Fruit fly (Drosophila melanogaster) whole organism, embryonic: Measurements from ENCODE around the gene CG34461.

Experiments
- Asciz ChIP-seq: fragments of 200-800 bp; sonication (Bioruptor generic); optimal IDR thresholded peaks from 2 replicates; lab custom pipeline; 2017; ENCODE audit warnings: missing biosample characterization, mild to moderate bottlenecking, missing genetic modification characterization, missing genetic modification reagents
- Awh ChIP-seq: fragments of 200-800 bp; sonication (Bioruptor generic); IDR thresholded peaks from 2 replicates; pipeline ENCODE4, ENCODE4 v1.3.6; 2022; ENCODE audit warnings: missing biosample characterization, missing genetic modification characterization
- CG11093 ChIP-seq: fragments of 200-800 bp; sonication (Bioruptor generic); IDR thresholded peaks from 3 replicates; pipeline ENCODE4 v1.3.6; 2022; ENCODE audit warnings: missing biosample characterization, missing genetic modification characterization
- CG12391 ChIP-seq: fragments of 200-800 bp; sonication (Bioruptor generic); optimal IDR thresholded peaks from 3 replicates; lab custom pipeline; 2018; ENCODE audit warnings: missing biosample characterization, mild to moderate bottlenecking, missing genetic modification characterization, moderate library complexity
- CG13123 ChIP-seq: fragments of 200-800 bp; sonication (Bioruptor generic); optimal IDR thresholded peaks from 2 replicates; lab custom pipeline; 2016; ENCODE audit warnings: missing biosample characterization, missing genetic modification characterization
- CG13296 ChIP-seq: fragments of 200-800 bp; sonication (Bioruptor generic); optimal IDR thresholded peaks from 3 replicates; lab custom pipeline; 2018; ENCODE audit warnings: missing biosample characterization, mild to moderate bottlenecking, missing genetic modification characterization
- CG14860 ChIP-seq: fragments of 200-800 bp; sonication (Bioruptor generic); IDR thresholded peaks from 3 replicates; pipeline ENCODE4 v1.3.6; 2022; ENCODE audit warnings: missing biosample characterization, missing genetic modification characterization; ENCODE audit not compliant: partially characterized antibody
- CG15073 ChIP-seq: fragments of 200-800 bp; sonication (Bioruptor generic); optimal IDR thresholded peaks from 2 replicates; lab custom pipeline; 2016; ENCODE audit warnings: missing biosample characterization, missing genetic modification characterization
- CG1647 ChIP-seq: fragments of 200-800 bp; sonication (Bioruptor generic); optimal IDR thresholded peaks from 3 replicates; lab custom pipeline; 2016; ENCODE audit warnings: missing biosample characterization, missing genetic modification characterization
- CG16813 ChIP-seq: fragments of 200-800 bp; sonication (Bioruptor generic); IDR thresholded peaks from 3 replicates; pipeline ENCODE4 v1.3.6; 2022; ENCODE audit warnings: missing biosample characterization, missing genetic modification characterization; ENCODE audit not compliant: partially characterized antibody
- CG16815 ChIP-seq: fragments of 200-800 bp; sonication (Bioruptor generic); optimal IDR thresholded peaks from 3 replicates; lab custom pipeline; 2017; ENCODE audit warnings: missing biosample characterization, mild to moderate bottlenecking, missing genetic modification characterization
- CG2875 ChIP-seq: fragments of 200-800 bp; sonication (Bioruptor generic); optimal IDR thresholded peaks from 2 replicates; lab custom pipeline; 2017; ENCODE audit warnings: missing biosample characterization, mild to moderate bottlenecking, missing genetic modification characterization, missing genetic modification reagents
- CG31441 ChIP-seq: fragments of 200-800 bp; sonication (Bioruptor generic); IDR thresholded peaks from 2 replicates; pipeline ENCODE4 v1.3.6; 2022; ENCODE audit warnings: missing biosample characterization, missing genetic modification characterization
- CG32767 ChIP-seq: fragments of 200-800 bp; sonication (Bioruptor generic); IDR thresholded peaks from 2 replicates; pipeline ENCODE4 v1.3.6; 2022; ENCODE audit warnings: missing biosample characterization, missing genetic modification characterization
- CG42726 ChIP-seq: fragments of 200-800 bp; sonication (Bioruptor generic); IDR thresholded peaks from 2 replicates; pipeline ENCODE4 v1.3.6; 2022; ENCODE audit warnings: missing biosample characterization, missing genetic modification characterization; ENCODE audit not compliant: partially characterized antibody
- CG4617 ChIP-seq: fragments of 200-800 bp; sonication (Bioruptor generic); optimal IDR thresholded peaks from 3 replicates; lab custom pipeline; 2016; ENCODE audit warnings: missing biosample characterization, missing genetic modification characterization, borderline replicate concordance
- CG4707 ChIP-seq: fragments of 200-800 bp; sonication (Bioruptor generic); optimal IDR thresholded peaks from 2 replicates; lab custom pipeline; 2018; ENCODE audit warnings: missing biosample characterization, mild to moderate bottlenecking, missing genetic modification characterization, moderate library complexity
- CG6683 ChIP-seq: fragments of 200-800 bp; sonication (Bioruptor generic); optimal IDR thresholded peaks from 2 replicates; lab custom pipeline; 2017; ENCODE audit warnings: missing biosample characterization, mild to moderate bottlenecking, missing genetic modification characterization, missing genetic modification reagents
- CG8924 ChIP-seq: fragments of 200-800 bp; optimal IDR thresholded peaks from 3 replicates; lab custom pipeline; 2019; ENCODE audit warnings: missing biosample characterization, mild to moderate bottlenecking, missing genetic modification characterization, moderate library complexity
- CoRest ChIP-seq: fragments of 200-800 bp; sonication (Bioruptor generic); optimal IDR thresholded peaks from 3 replicates; lab custom pipeline; 2018; ENCODE audit warnings: missing biosample characterization, mild to moderate bottlenecking, missing genetic modification characterization, moderate library complexity
- Eip74EF ChIP-seq, 2 experiments: fragments of 200-800 bp in 1 of 2; fragments of >200 bp in 1 of 2; sonication (Bioruptor generic) in 1 of 2; optimal IDR thresholded peaks; 2 replicates each; lab custom pipeline; 2017 to 2019; ENCODE audit warnings: missing biosample characterization in 2 of 2, missing genetic modification characterization in 2 of 2, mild to moderate bottlenecking in 1 of 2, moderate library complexity in 1 of 2
- Ets65A ChIP-seq: fragments of 200-800 bp; sonication (Bioruptor generic); peaks from one replicate; lab custom pipeline; 2016; ENCODE audit warnings: missing biosample characterization, missing genetic modification characterization
- Fer3 ChIP-seq: fragments of 200-800 bp; sonication (Bioruptor generic); optimal IDR thresholded peaks from 2 replicates; lab custom pipeline; 2018; ENCODE audit warnings: missing biosample characterization, mild to moderate bottlenecking, missing genetic modification characterization, moderate library complexity
- H2.0 ChIP-seq: fragments of 200-800 bp; sonication (Bioruptor generic); IDR thresholded peaks from 2 replicates; pipeline ENCODE4 v1.3.6; 2022; ENCODE audit warnings: missing biosample characterization, missing genetic modification characterization
- Hand ChIP-seq: fragments of 200-800 bp; sonication (Bioruptor generic); optimal IDR thresholded peaks from 2 replicates; lab custom pipeline; 2017; ENCODE audit warnings: mild to moderate bottlenecking, missing biosample characterization, missing genetic modification reagents, missing genetic modification characterization
- Mad ChIP-seq: fragments of 200-800 bp; sonication (Bioruptor generic); optimal IDR thresholded peaks from 2 replicates; lab custom pipeline; 2016; ENCODE audit warnings: missing biosample characterization, missing genetic modification characterization
- Neu2 ChIP-seq: fragments of 200-800 bp; sonication (Bioruptor generic); optimal IDR thresholded peaks from 3 replicates; lab custom pipeline; 2016; ENCODE audit warnings: missing biosample characterization, missing genetic modification characterization, borderline replicate concordance
- Ptx1 ChIP-seq: fragments of 200-800 bp; sonication (Bioruptor generic); IDR thresholded peaks from 2 replicates; pipeline ENCODE4 v1.3.6; 2022; ENCODE audit warnings: missing biosample characterization, missing genetic modification characterization
- Side ChIP-seq: fragments of 200-800 bp; sonication (Bioruptor generic); optimal IDR thresholded peaks from 2 replicates; lab custom pipeline; 2016; ENCODE audit warnings: missing biosample characterization, missing genetic modification characterization
- Sox102F ChIP-seq: fragments of 200-800 bp; sonication (Bioruptor generic); optimal IDR thresholded peaks from 2 replicates; lab custom pipeline; 2018; ENCODE audit warnings: missing biosample characterization, mild to moderate bottlenecking, missing genetic modification characterization, moderate library complexity
- az2 ChIP-seq: fragments of 200-800 bp; sonication (Bioruptor generic); optimal IDR thresholded peaks from 3 replicates; lab custom pipeline; 2016; ENCODE audit warnings: missing biosample characterization, missing genetic modification characterization
- btn ChIP-seq: fragments of 200-800 bp; sonication (Bioruptor generic); optimal IDR thresholded peaks from 2 replicates; lab custom pipeline; 2016; ENCODE audit warnings: missing biosample characterization, missing genetic modification characterization
- dan ChIP-seq: fragments of 200-800 bp; sonication (Bioruptor generic); IDR thresholded peaks from 2 replicates; pipeline ENCODE4 v1.3.6; 2022; ENCODE audit warnings: missing biosample characterization, missing genetic modification characterization
- disco-r ChIP-seq: fragments of 200-800 bp; sonication (Bioruptor generic); optimal IDR thresholded peaks from 2 replicates; lab custom pipeline; 2016; ENCODE audit warnings: missing biosample characterization, missing genetic modification characterization
- dm ChIP-seq: fragments of 200-800 bp; sonication (Bioruptor generic); optimal IDR thresholded peaks from 3 replicates; lab custom pipeline; 2016; ENCODE audit warnings: missing biosample characterization, missing genetic modification characterization
- ftz-f1 ChIP-seq: fragments of 200-800 bp; sonication (Bioruptor generic); optimal IDR thresholded peaks from 2 replicates; lab custom pipeline; 2016; ENCODE audit warnings: missing biosample characterization, missing genetic modification characterization
- gcm ChIP-seq: fragments of 200-800 bp; sonication (Bioruptor generic); optimal IDR thresholded peaks from 2 replicates; lab custom pipeline; 2019; ENCODE audit warnings: missing biosample characterization, mild to moderate bottlenecking, missing genetic modification characterization, moderate library complexity
- ham ChIP-seq: fragments of 200-800 bp; sonication (Bioruptor generic); IDR thresholded peaks from 2 replicates; pipeline ENCODE4 v1.3.6; 2022; ENCODE audit warnings: missing biosample characterization, missing genetic modification characterization
- knrl ChIP-seq: fragments of 200-800 bp; sonication (Bioruptor generic); IDR thresholded peaks from 3 replicates; pipeline ENCODE4 v1.3.6; 2022; ENCODE audit warnings: missing biosample characterization, missing genetic modification characterization; ENCODE audit not compliant: partially characterized antibody
- ro ChIP-seq: fragments of 200-800 bp; sonication (Bioruptor generic); IDR thresholded peaks from 2 replicates; pipeline ENCODE4 v1.3.6; 2022; ENCODE audit warnings: missing biosample characterization, missing genetic modification characterization
- sens-2 ChIP-seq: fragments of 200-800 bp; sonication (Bioruptor generic); IDR thresholded peaks from 2 replicates; pipeline ENCODE4 v1.3.6; 2022; ENCODE audit warnings: missing biosample characterization, missing genetic modification characterization
- shn ChIP-seq: fragments of 200-800 bp; sonication (Bioruptor generic); optimal IDR thresholded peaks from 3 replicates; lab custom pipeline; 2016; ENCODE audit warnings: missing biosample characterization, missing genetic modification characterization
- sisA ChIP-seq: fragments of 200-800 bp; sonication (Bioruptor generic); IDR thresholded peaks from 2 replicates; pipeline ENCODE4 v1.3.6; 2022; ENCODE audit warnings: missing biosample characterization, missing genetic modification characterization
- slbo ChIP-seq: fragments of 200-800 bp; sonication (Bioruptor generic); IDR thresholded peaks from 2 replicates; pipeline ENCODE4 v1.3.6; 2022; ENCODE audit warnings: missing biosample characterization, missing genetic modification characterization
- tin ChIP-seq: fragments of 200-800 bp; sonication (Bioruptor generic); optimal IDR thresholded peaks from 3 replicates; lab custom pipeline; 2016; ENCODE audit warnings: missing biosample characterization, missing genetic modification characterization
- tup ChIP-seq: fragments of 200-800 bp; sonication (Bioruptor generic); optimal IDR thresholded peaks from 2 replicates; lab custom pipeline; 2016; ENCODE audit warnings: missing biosample characterization, mild to moderate bottlenecking, missing genetic modification characterization, moderate library complexity
- wek ChIP-seq: fragments of 200-800 bp; sonication (Bioruptor generic); optimal IDR thresholded peaks from 3 replicates; lab custom pipeline; 2018; ENCODE audit warnings: missing biosample characterization, mild to moderate bottlenecking, missing genetic modification characterization, moderate library complexity

Gene CG34461

DNA sequence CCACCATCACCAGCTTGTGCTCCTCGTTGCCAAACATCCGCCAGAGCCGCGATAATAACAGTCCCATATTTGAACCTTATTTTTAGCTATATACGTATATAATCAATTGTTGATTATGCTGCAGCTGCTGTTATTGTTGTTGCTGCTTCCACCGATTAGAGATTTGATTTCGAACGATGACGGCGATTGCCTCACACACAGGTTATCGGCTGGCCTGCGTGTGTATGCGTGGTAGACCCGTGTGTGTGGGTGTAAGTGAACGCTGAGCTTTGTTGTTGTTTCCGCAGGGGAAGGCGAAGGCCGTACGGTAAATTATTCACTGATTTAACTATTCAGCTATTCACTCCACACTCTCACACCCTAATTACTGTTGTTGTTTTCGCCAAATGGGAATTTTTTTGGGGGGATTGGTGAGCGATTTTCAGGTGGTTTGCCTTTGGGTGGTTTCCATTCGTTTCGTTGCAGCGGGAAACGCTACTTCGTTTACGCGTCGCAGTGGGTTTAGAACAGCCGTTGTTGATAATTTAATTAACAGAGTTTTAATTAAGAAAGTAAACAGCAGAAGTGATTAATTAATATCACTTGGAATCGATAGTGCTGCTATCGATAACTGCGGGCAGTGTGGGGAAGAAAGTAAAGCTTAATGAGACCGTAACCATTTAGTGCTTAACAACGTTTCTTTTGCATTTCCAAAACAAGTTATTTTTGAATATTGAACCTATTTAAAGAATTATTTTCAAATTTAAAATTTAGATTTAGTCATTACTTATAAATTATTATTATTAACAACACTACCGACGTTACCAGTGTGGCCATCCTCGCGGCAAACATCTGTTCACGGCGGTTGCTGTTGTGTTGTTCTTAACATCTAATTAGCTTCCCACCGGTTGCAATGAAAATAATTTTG lies 26.2 kb upstream of the CG34461 start, which contains the start of the genes Arl5 and CG13671 (continued):
- peak; percentile 82 for TF ChIP-seq az2
- peak; percentile 74 for TF ChIP-seq ftz-f1 (GFP tag; lab: Kevin White, UChicago)
- no peak for TF ChIP-seq ham (GFP tag; lab: Robert Waterston, UW)
- TF ChIP-seq Awh (GFP tag; lab: Robert Waterston, UW) = peak; percentile 27; the same call in 1 of the 2 replicates
- TF ChIP-seq CG12391 = peak; percentile 91
- peak; percentile 66 for TF ChIP-seq CG13296
- peak; percentile 66 for TF ChIP-seq CG8924 (tag; lab: Kevin White, UChicago)
- no peak; the same call in 1 of the 2 replicates for TF ChIP-seq CG42726 (GFP tag; lab: Robert Waterston, UW)
- peak; percentile 20; the same call in 1 of the 2 replicates for TF ChIP-seq ro (GFP tag; lab: Robert Waterston, UW)
- no peak for TF ChIP-seq CG4707 (GFP tag; lab: Kevin White, UChicago)
- peak; percentile 70 for TF ChIP-seq CG1647
- peak; percentile 85 for TF ChIP-seq tin
- TF ChIP-seq Fer3 (tag; lab: Kevin White, UChicago) = peak; percentile 73
- TF ChIP-seq sisA (GFP tag; lab: Robert Waterston, UW) = peak; percentile 85
- TF ChIP-seq slbo (GFP tag; lab: Robert Waterston, UW) = peak; percentile 92
- peak; percentile 50 for TF ChIP-seq shn (GFP tag; lab: Kevin White, UChicago)
- TF ChIP-seq CoRest (tag; lab: Kevin White, UChicago) = peak; percentile 64
- peak; percentile 83 for TF ChIP-seq CG13123
- TF ChIP-seq Hand = no peak
- TF ChIP-seq CG11093 (GFP tag; lab: Robert Waterston, UW) = peak; percentile 63
- peak; percentile 62; the same call in 2 of the 3 replicates for TF ChIP-seq CG14860 (GFP tag; lab: Robert Waterston, UW)
- peak; percentile 89 for TF ChIP-seq Ets65A (GFP tag; lab: Kevin White, UChicago)
- peak; percentile 78 for TF ChIP-seq CG31441
- no peak for TF ChIP-seq Sox102F (GFP tag; lab: Kevin White, UChicago)
- TF ChIP-seq Side = peak; percentile 30
- TF ChIP-seq CG32767 (GFP tag; lab: Robert Waterston, UW) = peak; percentile 40; the same call in 1 of the 2 replicates
- TF ChIP-seq CG4617 (GFP tag; lab: Kevin White, UChicago) = peak; percentile 87
- 0 out of 2 replicates have a peak, but pooled peaks have one; percentile 17 for TF ChIP-seq sens-2 (GFP tag; lab: Robert Waterston, UW)
- peak; percentile 56 for TF ChIP-seq CG16815
- TF ChIP-seq CG16813 (GFP tag; lab: Robert Waterston, UW) = peak; percentile 77
- TF ChIP-seq knrl (GFP tag; lab: Robert Waterston, UW) = peak; percentile 80
- TF ChIP-seq Mad = peak; percentile 77
- TF ChIP-seq gcm (GFP tag; lab: Kevin White, UChicago) = peak; percentile 51
- no peak for TF ChIP-seq Neu2 (GFP tag; lab: Kevin White, UChicago)
- peak; percentile 23 for TF ChIP-seq CG15073 (GFP tag; lab: Kevin White, UChicago)
- TF ChIP-seq wek (GFP tag; lab: Kevin White, UChicago) = no peak
- peak; percentile 61 for TF ChIP-seq Asciz
- TF ChIP-seq disco-r (GFP tag; lab: Kevin White, UChicago) = no peak
- TF ChIP-seq Ptx1 (GFP tag; lab: Robert Waterston, UW) = peak; percentile 91
- no peak for TF ChIP-seq dm (GFP tag; lab: Kevin White, UChicago)
- TF ChIP-seq tup (GFP tag; lab: Kevin White, UChicago) = peak; percentile 68
- TF ChIP-seq H2.0 (GFP tag; lab: Robert Waterston, UW) = peak; percentile 76
- peak; percentile 28 for TF ChIP-seq btn
- TF ChIP-seq CG6683 (GFP tag; lab: Kevin White, UChicago) = peak; percentile 43
- peak; percentile 50 for TF ChIP-seq CG2875 (GFP tag; lab: Kevin White, UChicago)
- peak; percentile 12; the same call in 1 of the 2 replicates for TF ChIP-seq dan (GFP tag; lab: Robert Waterston, UW)
- peak in 1 of 2 experiments; percentile 0 for TF ChIP-seq Eip74EF (GFP tag; optimal IDR thresholded peaks at IDR 0.05; lab: Kevin White, UChicago)
